Fruit fly (Drosophila melanogaster) whole organism, embryonic: ENCODE results near the gene Sec13.

ENCODE experiments used
- Atf6 ChIP-seq: fragments of 200-800 bp; sonication (Bioruptor generic); IDR thresholded peaks from 2 replicates; pipeline ENCODE4 v1.3.6; 2022; ENCODE audit warnings: missing biosample characterization, missing genetic modification characterization
- C15 ChIP-seq: fragments of 200-800 bp; sonication (Bioruptor generic); IDR thresholded peaks from 3 replicates; pipeline ENCODE4 v1.3.6; 2022; ENCODE audit warnings: missing biosample characterization, missing genetic modification characterization
- CG10543 ChIP-seq: fragments of 200-800 bp; sonication (Bioruptor generic); optimal IDR thresholded peaks from 3 replicates; lab custom pipeline; 2017; ENCODE audit warnings: missing biosample characterization, mild to moderate bottlenecking, missing genetic modification characterization, moderate library complexity
- CG11504 ChIP-seq: fragments of 200-800 bp; sonication (Bioruptor generic); optimal IDR thresholded peaks from 3 replicates; lab custom pipeline; 2019; ENCODE audit warnings: missing biosample characterization, mild to moderate bottlenecking, missing genetic modification characterization, moderate library complexity
- CG11695 ChIP-seq: fragments of 200-800 bp; sonication (Bioruptor generic); IDR thresholded peaks from 3 replicates; pipeline ENCODE4 v1.3.6; 2022; ENCODE audit warnings: missing biosample characterization, missing genetic modification characterization
- CG12104 ChIP-seq: fragments of 200-800 bp; sonication (Bioruptor generic); optimal IDR thresholded peaks from 3 replicates; lab custom pipeline; 2016; ENCODE audit warnings: missing biosample characterization, missing genetic modification characterization
- CG12155 ChIP-seq: fragments of 200-800 bp; sonication (Bioruptor generic); optimal IDR thresholded peaks from 3 replicates; lab custom pipeline; 2016; ENCODE audit warnings: missing biosample characterization, missing genetic modification characterization
- CG13624 ChIP-seq: fragments of 200-800 bp; sonication (Bioruptor generic); optimal IDR thresholded peaks from 2 replicates; lab custom pipeline; 2016; ENCODE audit warnings: missing biosample characterization, missing genetic modification characterization
- CG1832 ChIP-seq: fragments of 200-800 bp; sonication (Bioruptor generic); optimal IDR thresholded peaks from 2 replicates; lab custom pipeline; 2017; ENCODE audit warnings: missing biosample characterization, mild to moderate bottlenecking, missing genetic modification characterization, inconsistent platforms
- CG2120 ChIP-seq: fragments of 200-800 bp; sonication (Bioruptor generic); optimal IDR thresholded peaks from 3 replicates; lab custom pipeline; 2016; ENCODE audit warnings: missing biosample characterization, missing genetic modification characterization
- CG33213 ChIP-seq: fragments of 200-800 bp; sonication (Bioruptor generic); optimal IDR thresholded peaks from 3 replicates; lab custom pipeline; 2016; ENCODE audit warnings: missing biosample characterization, missing genetic modification characterization
- CG4404 ChIP-seq: fragments of 200-800 bp; sonication (Bioruptor generic); IDR thresholded peaks from 2 replicates; pipeline ENCODE4 v1.3.6; 2022; ENCODE audit warnings: missing biosample characterization, missing genetic modification characterization
- CG4424 ChIP-seq: fragments of 200-800 bp; sonication (Bioruptor generic); optimal IDR thresholded peaks from 3 replicates; lab custom pipeline; 2016; ENCODE audit warnings: missing biosample characterization, missing genetic modification characterization
- CG4707 ChIP-seq: fragments of 200-800 bp; sonication (Bioruptor generic); optimal IDR thresholded peaks from 2 replicates; lab custom pipeline; 2018; ENCODE audit warnings: missing biosample characterization, mild to moderate bottlenecking, missing genetic modification characterization, moderate library complexity
- CG5245 ChIP-seq: fragments of 200-800 bp; sonication (Bioruptor generic); optimal IDR thresholded peaks from 3 replicates; lab custom pipeline; 2016; ENCODE audit warnings: missing biosample characterization, missing genetic modification characterization
- CG7786 ChIP-seq: fragments of 200-800 bp; sonication (Bioruptor generic); optimal IDR thresholded peaks from 2 replicates; lab custom pipeline; 2016; ENCODE audit warnings: missing biosample characterization, missing genetic modification characterization
- CG8924 ChIP-seq: fragments of 200-800 bp; optimal IDR thresholded peaks from 3 replicates; lab custom pipeline; 2019; ENCODE audit warnings: missing biosample characterization, mild to moderate bottlenecking, missing genetic modification characterization, moderate library complexity
- D19A ChIP-seq: fragments of 200-800 bp; optimal IDR thresholded peaks from 3 replicates; lab custom pipeline; 2019; ENCODE audit warnings: missing biosample characterization, mild to moderate bottlenecking, missing genetic modification characterization, moderate library complexity
- Doc3 ChIP-seq: fragments of 200-800 bp; sonication (Bioruptor generic); IDR thresholded peaks from 3 replicates; pipeline ENCODE4 v1.3.6; 2022; ENCODE audit warnings: missing biosample characterization, missing genetic modification characterization; ENCODE audit not compliant: partially characterized antibody
- Gsc ChIP-seq: fragments of 200-800 bp; sonication (Bioruptor generic); IDR thresholded peaks from 2 replicates; pipeline ENCODE4 v1.3.6; 2022; ENCODE audit warnings: missing biosample characterization, missing genetic modification characterization
- HHEX ChIP-seq: fragments of 200-800 bp; sonication (Bioruptor generic); optimal IDR thresholded peaks from 3 replicates; lab custom pipeline; 2017; ENCODE audit warnings: missing biosample characterization, mild to moderate bottlenecking, missing genetic modification characterization, missing genetic modification reagents
- Hmr ChIP-seq: fragments of 200-800 bp; sonication (Bioruptor generic); optimal IDR thresholded peaks from 3 replicates; lab custom pipeline; 2017; ENCODE audit warnings: mild to moderate bottlenecking, missing biosample characterization, missing genetic modification reagents, missing genetic modification characterization
- Hsf ChIP-seq: fragments of 200-800 bp; sonication (Bioruptor generic); optimal IDR thresholded peaks from 3 replicates; lab custom pipeline; 2016; ENCODE audit warnings: missing biosample characterization, missing genetic modification characterization
- Med ChIP-seq: fragments of 200-800 bp; sonication (Bioruptor generic); peaks from one replicate; lab custom pipeline; 2016; ENCODE audit warnings: missing biosample characterization, missing genetic modification characterization, mild to moderate bottlenecking, inconsistent platforms, moderate library complexity
- Meics ChIP-seq: fragments of 200-800 bp; sonication (Bioruptor generic); optimal IDR thresholded peaks from 2 replicates; lab custom pipeline; 2017; ENCODE audit warnings: missing biosample characterization, mild to moderate bottlenecking, missing genetic modification characterization
- Nf-YA ChIP-seq: fragments of 200-800 bp; sonication (Bioruptor generic); IDR thresholded peaks from 2 replicates; pipeline ENCODE4 v1.3.6; 2022; ENCODE audit warnings: missing biosample characterization, missing genetic modification characterization
- Nf-YC ChIP-seq: fragments of 200-800 bp; optimal IDR thresholded peaks from 3 replicates; lab custom pipeline; 2019; ENCODE audit warnings: missing biosample characterization, mild to moderate bottlenecking, missing genetic modification characterization, moderate library complexity
- Oli ChIP-seq: fragments of 200-800 bp; sonication (Bioruptor generic); optimal IDR thresholded peaks from 2 replicates; lab custom pipeline; 2018; ENCODE audit warnings: missing biosample characterization, mild to moderate bottlenecking, missing genetic modification characterization, moderate library complexity
- PHDP ChIP-seq: fragments of 200-800 bp; sonication (Bioruptor generic); optimal IDR thresholded peaks from 3 replicates; lab custom pipeline; 2018; ENCODE audit warnings: missing biosample characterization, mild to moderate bottlenecking, missing genetic modification characterization, moderate library complexity
- Side ChIP-seq: fragments of 200-800 bp; sonication (Bioruptor generic); optimal IDR thresholded peaks from 2 replicates; lab custom pipeline; 2016; ENCODE audit warnings: missing biosample characterization, missing genetic modification characterization
- Sox102F ChIP-seq: fragments of 200-800 bp; sonication (Bioruptor generic); optimal IDR thresholded peaks from 2 replicates; lab custom pipeline; 2018; ENCODE audit warnings: missing biosample characterization, mild to moderate bottlenecking, missing genetic modification characterization, moderate library complexity
- Xbp1 ChIP-seq: fragments of 200-800 bp; sonication (Bioruptor generic); optimal IDR thresholded peaks from 3 replicates; lab custom pipeline; 2016; ENCODE audit warnings: missing biosample characterization, mild to moderate bottlenecking, missing genetic modification characterization
- Xrp1 ChIP-seq: fragments of 200-800 bp; sonication (Bioruptor generic); IDR thresholded peaks from 2 replicates; pipeline ENCODE4 v1.3.6; 2022; ENCODE audit warnings: missing biosample characterization, missing genetic modification characterization
- ci ChIP-seq: fragments of 200-800 bp; sonication (Bioruptor generic); IDR thresholded peaks from 3 replicates; pipeline ENCODE4 v1.3.6; 2022; ENCODE audit warnings: missing biosample characterization, missing genetic modification characterization
- crc ChIP-seq: fragments of 200-800 bp; sonication (Bioruptor generic); optimal IDR thresholded peaks from 2 replicates; lab custom pipeline; 2016; ENCODE audit warnings: missing biosample characterization, missing genetic modification characterization
- dysf ChIP-seq: fragments of 200-800 bp; sonication (Bioruptor generic); IDR thresholded peaks from 3 replicates; pipeline ENCODE4 v1.3.6; 2022; ENCODE audit warnings: missing biosample characterization, missing genetic modification characterization
- fd64A ChIP-seq: fragments of 200-800 bp; sonication (Bioruptor generic); optimal IDR thresholded peaks from 3 replicates; lab custom pipeline; 2018; ENCODE audit warnings: missing biosample characterization, mild to moderate bottlenecking, missing genetic modification characterization
- gro ChIP-seq: fragments of 200-800 bp; sonication (Bioruptor generic); optimal IDR thresholded peaks from 2 replicates; lab custom pipeline; 2016; ENCODE audit warnings: missing biosample characterization, missing genetic modification characterization
- gsb-n ChIP-seq: fragments of 200-800 bp; sonication (Bioruptor generic); optimal IDR thresholded peaks from 3 replicates; lab custom pipeline; 2018; ENCODE audit warnings: missing biosample characterization, mild to moderate bottlenecking, missing genetic modification characterization
- lilli ChIP-seq: fragments of 200-800 bp; sonication (Bioruptor generic); optimal IDR thresholded peaks from 3 replicates; lab custom pipeline; 2016; ENCODE audit warnings: missing biosample characterization, missing genetic modification characterization
- mam ChIP-seq: fragments of 200-800 bp; sonication (Bioruptor generic); optimal IDR thresholded peaks from 3 replicates; lab custom pipeline; 2016; ENCODE audit warnings: missing biosample characterization, missing genetic modification characterization
- nau ChIP-seq: fragments of 200-800 bp; sonication (Bioruptor generic); optimal IDR thresholded peaks from 3 replicates; lab custom pipeline; 2017; ENCODE audit warnings: missing biosample characterization, mild to moderate bottlenecking, missing genetic modification characterization, missing genetic modification reagents
- onecut ChIP-seq: fragments of 200-800 bp; sonication (Bioruptor generic); IDR thresholded peaks from 2 replicates; pipeline ENCODE4 v1.3.6; 2022; ENCODE audit warnings: missing biosample characterization, missing genetic modification characterization
- otp ChIP-seq: fragments of 200-800 bp; sonication (Bioruptor generic); IDR thresholded peaks from 3 replicates; pipeline ENCODE4, ENCODE4 v1.3.6; 2022; ENCODE audit warnings: missing biosample characterization, missing genetic modification characterization
- rib ChIP-seq: fragments of 200-800 bp; sonication (Bioruptor generic); IDR thresholded peaks from 2 replicates; pipeline ENCODE4 v1.3.6; 2022; ENCODE audit warnings: missing biosample characterization, missing genetic modification characterization
- sob ChIP-seq: fragments of 200-800 bp; sonication (Bioruptor generic); IDR thresholded peaks from 2 replicates; pipeline ENCODE4 v1.3.6; 2022; ENCODE audit warnings: missing biosample characterization, missing genetic modification characterization
- stwl ChIP-seq: fragments of 200-800 bp; sonication (Bioruptor generic); optimal IDR thresholded peaks from 3 replicates; lab custom pipeline; 2018; ENCODE audit warnings: missing biosample characterization, mild to moderate bottlenecking, missing genetic modification characterization, moderate library complexity
- tgo ChIP-seq: fragments of 200-800 bp; sonication (Bioruptor generic); IDR thresholded peaks from 3 replicates; pipeline ENCODE4 v1.3.6; 2022; ENCODE audit warnings: missing biosample characterization, missing genetic modification characterization
- tio ChIP-seq: fragments of 200-800 bp; sonication (Bioruptor generic); optimal IDR thresholded peaks from 2 replicates; lab custom pipeline; 2017; ENCODE audit warnings: missing biosample characterization, missing genetic modification characterization, inconsistent platforms
- zen ChIP-seq: fragments of 200-800 bp; sonication (Bioruptor generic); optimal IDR thresholded peaks from 3 replicates; lab custom pipeline; 2018; ENCODE audit warnings: missing biosample characterization, mild to moderate bottlenecking, missing genetic modification characterization, moderate library complexity

The Sec13 gene

dm6 chr3R:23363515-23364124 is 7.5 kb downstream of the Sec13 start, which contains the start of gene CG4408 (continued):
- TF ChIP-seq CG11504 (peak; percentile 72), tgo (GFP tag; lab: Robert Waterston, UW) (peak; percentile 49), Side (no peak), CG4707 (no peak), CG4424 (GFP tag; lab: Kevin White, UChicago) (peak; percentile 16), rib (no peak), Gsc (GFP tag; lab: Robert Waterston, UW) (no peak), CG2120 (peak; percentile 72), Hmr (peak; percentile 25), CG11695 (0 out of 3 replicates have a peak, but pooled peaks have one; percentile 10), mam (GFP tag; lab: Kevin White, UChicago) (peak; percentile 53), Meics (peak; percentile 53), CG8924 (tag; lab: Kevin White, UChicago) (peak; percentile 32), dysf (0 out of 3 replicates have a peak, but pooled peaks have one; percentile 16), CG5245 (peak; percentile 0), gsb-n (tag; lab: Kevin White, UChicago) (no peak), zen (tag; lab: Kevin White, UChicago) (peak; percentile 12), lilli (GFP tag; lab: Kevin White, UChicago) (peak; percentile 58), Nf-YC (no peak), CG4404 (GFP tag; lab: Robert Waterston, UW) (peak; percentile 21; the same call in 1 of the 2 replicates), Doc3 (GFP tag; lab: Robert Waterston, UW) (no peak), CG12155 (GFP tag; lab: Kevin White, UChicago) (peak; percentile 17), Hsf (GFP tag; lab: Kevin White, UChicago) (peak; percentile 19), Xbp1 (peak; percentile 10), CG1832 (GFP tag; lab: Kevin White, UChicago) (no peak), crc (no peak), gro (GFP tag; lab: Kevin White, UChicago) (peak; percentile 46), otp (no peak), tio (GFP tag; lab: Kevin White, UChicago) (no peak), C15 (GFP tag; lab: Robert Waterston, UW) (no peak), Oli (tag; lab: Kevin White, UChicago) (peak; percentile 24), stwl (tag; lab: Kevin White, UChicago) (no peak), CG13624 (GFP tag; lab: Kevin White, UChicago) (peak; percentile 54), CG10543 (GFP tag; lab: Kevin White, UChicago) (no peak), Nf-YA (GFP tag; lab: Robert Waterston, UW) (no peak), nau (GFP tag; lab: Kevin White, UChicago) (no peak), onecut (0 out of 2 replicates have a peak, but pooled peaks have one; percentile 23), Sox102F (GFP tag; lab: Kevin White, UChicago) (peak; percentile 37), PHDP (tag; lab: Kevin White, UChicago) (peak; percentile 43), D19A (tag; lab: Kevin White, UChicago) (peak; percentile 25), fd64A (GFP tag; lab: Kevin White, UChicago) (no peak), CG12104 (GFP tag; lab: Kevin White, UChicago) (no peak), HHEX (GFP tag; lab: Kevin White, UChicago) (peak; percentile 32), Xrp1 (peak; percentile 60), Med (GFP tag; lab: Kevin White, UChicago) (peak; percentile 84), ci (GFP tag; lab: Robert Waterston, UW) (0 out of 3 replicates have a peak, but pooled peaks have one; percentile 20), CG33213 (GFP tag; lab: Kevin White, UChicago) (peak; percentile 9), CG7786 (GFP tag; lab: Kevin White, UChicago) (peak; percentile 38), sob (GFP tag; lab: Robert Waterston, UW) (peak; percentile 61; the same call in 1 of the 2 replicates), Atf6 (GFP tag; lab: Robert Waterston, UW) (peak; percentile 27; the same call in 1 of the 2 replicates)
